Fruit fly (Drosophila melanogaster): ENCODE results near the gene rtp.
A peak's percentile ranks its signal among the peaks of the same experiment; 100 is the strongest.

rtp gene

DNA sequence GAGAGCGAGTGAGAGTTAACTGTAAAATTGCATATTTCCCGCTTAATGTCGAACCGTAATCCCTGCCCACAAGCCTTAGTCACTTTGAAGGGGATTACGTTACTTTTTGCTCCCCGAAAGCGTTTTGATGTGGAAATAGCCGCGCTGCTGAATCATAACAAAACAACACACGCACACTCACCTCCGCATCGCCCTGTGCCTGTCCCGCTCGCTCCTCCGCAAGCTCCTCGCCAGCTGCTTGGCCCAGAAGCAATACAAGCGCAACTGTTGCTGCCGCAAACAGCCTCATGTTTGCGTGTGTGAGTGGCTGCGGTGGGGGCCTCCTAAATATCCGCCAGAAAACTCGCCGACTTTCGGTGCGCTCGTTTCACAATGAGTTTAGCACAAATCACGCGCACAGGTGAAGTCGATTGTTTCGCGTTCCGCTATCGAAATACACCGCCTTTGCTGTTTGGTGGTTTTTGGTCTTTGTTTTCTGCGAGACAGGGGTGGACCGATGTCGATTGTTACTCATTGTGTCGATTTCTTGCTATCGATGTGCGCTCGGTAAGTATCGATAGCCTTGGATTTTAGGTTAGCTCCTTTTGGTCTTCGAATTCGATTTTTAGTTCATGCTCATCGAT, 14.2 kb upstream of the rtp start, which contains the start of gene CtsF (continued):
- TF ChIP-seq nmo (GFP tag; optimal IDR thresholded peaks at IDR 0.05) (peak; percentile 41), CG10462 (GFP tag; optimal IDR thresholded peaks at IDR 0.05) (no peak), CG15601 (tag; optimal IDR thresholded peaks at IDR 0.05) (peak; percentile 13), seq (GFP tag; IDR thresholded peaks at IDR 0.05) (no peak), Fer2 (tag; optimal IDR thresholded peaks at IDR 0.05) (no peak), mirr (GFP tag; optimal IDR thresholded peaks at IDR 0.05) (peak; percentile 17), CG13296 (GFP tag; optimal IDR thresholded peaks at IDR 0.05) (peak; percentile 30), MESR4 (GFP tag; optimal IDR thresholded peaks at IDR 0.05) (peak; percentile 90), CG15269 (tag; optimal IDR thresholded peaks at IDR 0.05) (no peak), CG6765 (GFP tag; optimal IDR thresholded peaks at IDR 0.05) (peak; percentile 7), Hmr (GFP tag; optimal IDR thresholded peaks at IDR 0.05) (peak; percentile 67), CG11456 (GFP tag; IDR thresholded peaks at IDR 0.05) (no peak; the same call in 2 of the 3 replicates), disco-r (GFP tag; optimal IDR thresholded peaks at IDR 0.05) (peak; percentile 4), D (optimal IDR thresholded peaks at IDR 0.05) (peak; percentile 71), D (GFP tag; optimal IDR thresholded peaks at IDR 0.05) (no peak), trem (tag; optimal IDR thresholded peaks at IDR 0.05) (peak; percentile 63), CG7928 (GFP tag; optimal IDR thresholded peaks at IDR 0.05) (no peak), Eip74EF (GFP tag; optimal IDR thresholded peaks at IDR 0.05) (peak in 1 of 2 experiments; percentile 22), CG6683 (GFP tag; optimal IDR thresholded peaks at IDR 0.05) (peak; percentile 15), otp (GFP tag; IDR thresholded peaks at IDR 0.05) (no peak), CG11093 (GFP tag; IDR thresholded peaks at IDR 0.05) (no peak), CG7745 (tag; optimal IDR thresholded peaks at IDR 0.05) (no peak), hb (GFP tag; IDR thresholded peaks at IDR 0.05; ENCODE audit: partially characterized antibody) (peak; percentile 99), ci (GFP tag; IDR thresholded peaks at IDR 0.05) (peak; percentile 56; the same call in 2 of the 3 replicates), dati (GFP tag; IDR thresholded peaks at IDR 0.05) (no peak), Dll (GFP tag; IDR thresholded peaks at IDR 0.05; ENCODE audit: partially characterized antibody) (peak; percentile 98), CG14710 (tag; optimal IDR thresholded peaks at IDR 0.05) (peak; percentile 47), Jarid2 (GFP tag; optimal IDR thresholded peaks at IDR 0.05) (peak; percentile 61), Hand (GFP tag; optimal IDR thresholded peaks at IDR 0.05) (peak; percentile 48), esg (GFP tag; conservative IDR thresholded peaks at IDR 0.05) (no peak), Kr (GFP tag; optimal IDR thresholded peaks at IDR 0.05) (no peak), ham (GFP tag; IDR thresholded peaks at IDR 0.05) (no peak), nerfin-1 (tag; optimal IDR thresholded peaks at IDR 0.05) (peak; percentile 14), CG2199 (GFP tag; IDR thresholded peaks at IDR 0.05) (0 out of 3 replicates have a peak, but pooled peaks have one; percentile 13), crp (GFP tag; optimal IDR thresholded peaks at IDR 0.05) (peak in 1 of 2 experiments; percentile 67), CG3847 (GFP tag; IDR thresholded peaks at IDR 0.05) (peak; percentile 34; the same call in 1 of the 2 replicates), H2.0 (GFP tag; IDR thresholded peaks at IDR 0.05) (no peak), jumu (GFP tag; optimal IDR thresholded peaks at IDR 0.05) (peak; percentile 14), tio (GFP tag; optimal IDR thresholded peaks at IDR 0.05) (no peak), CG34422 (GFP tag; IDR thresholded peaks at IDR 0.05) (peak; percentile 85; the same call in 1 of the 3 replicates), CG8290 (GFP tag; optimal IDR thresholded peaks at IDR 0.05) (no peak), CG8290 (tag; optimal IDR thresholded peaks at IDR 0.05) (peak in 1 of 2 experiments; percentile 25), CG43689 (GFP tag; IDR thresholded peaks at IDR 0.05) (no peak), sens (GFP tag) (peak; percentile 38), CG16863 (GFP tag; optimal IDR thresholded peaks at IDR 0.05) (no peak), mld (GFP tag; IDR thresholded peaks at IDR 0.05; ENCODE audit: partially characterized antibody) (peak; percentile 99), Vsx1 (GFP tag; optimal IDR thresholded peaks at IDR 0.05) (no peak), pb (GFP tag; optimal IDR thresholded peaks at IDR 0.05) (no peak), zen2 (GFP tag; IDR thresholded peaks at IDR 0.05; ENCODE audit: partially characterized antibody) (peak; percentile 100)
